Worm (Caenorhabditis elegans) whole organism, L2 larva: ENCODE measurements around the gene R07A4.4.

ENCODE experiments used
- C34F6.9 ChIP-seq: fragments of 150-350 bp; optimal IDR thresholded peaks from 2 replicates; lab custom pipeline; 2014; ENCODE audit warnings: missing biosample characterization, missing genetic modification characterization
- F13H6.1 ChIP-seq: sonication (generic microtip); optimal IDR thresholded peaks from 2 replicates; lab custom pipeline; 2016; ENCODE audit warnings: missing genetic modification characterization, missing compliant biosample characterization
- Y55F3AM.14 ChIP-seq: fragments of 200-800 bp; sonication (Bioruptor generic); optimal IDR thresholded peaks from 2 replicates; lab custom pipeline; 2018; ENCODE audit warnings: mild to moderate bottlenecking, missing genetic modification characterization, missing compliant biosample characterization
- ZK546.5 ChIP-seq: sonication (generic microtip); optimal IDR thresholded peaks from 2 replicates; lab custom pipeline; 2017; ENCODE audit warnings: missing biosample characterization, missing genetic modification characterization
- alr-1 ChIP-seq: fragments of 150-350 bp; optimal IDR thresholded peaks from 2 replicates; lab custom pipeline; 2014; ENCODE audit warnings: missing biosample characterization, missing genetic modification characterization
- aly-2 ChIP-seq: fragments of 150-350 bp; optimal IDR thresholded peaks from 2 replicates; lab custom pipeline; 2014; ENCODE audit warnings: missing biosample characterization, missing genetic modification characterization
- blmp-1 ChIP-seq: sonication (generic microtip); optimal IDR thresholded peaks from 2 replicates; lab custom pipeline; 2017; ENCODE audit warnings: missing genetic modification characterization, mild to moderate bottlenecking, missing compliant biosample characterization, antibody characterized with exemption, moderate library complexity; ENCODE audit not compliant: insufficient read depth
- ceh-16 ChIP-seq: fragments of 150-350 bp; optimal IDR thresholded peaks from 2 replicates; lab custom pipeline; 2014; ENCODE audit warnings: missing biosample characterization, missing genetic modification characterization
- dmd-4 ChIP-seq: sonication (generic microtip); optimal IDR thresholded peaks from 2 replicates; lab custom pipeline; 2017; ENCODE audit warnings: missing biosample characterization, missing genetic modification characterization
- egl-27 ChIP-seq: sonication (generic microtip); optimal IDR thresholded peaks from 3 replicates; lab custom pipeline; 2017; ENCODE audit warnings: missing biosample characterization, missing genetic modification reagents, missing genetic modification characterization
- elt-1 ChIP-seq: fragments of 150-350 bp; optimal IDR thresholded peaks from 2 replicates; lab custom pipeline; 2014; ENCODE audit warnings: missing biosample characterization, missing genetic modification characterization
- elt-3 ChIP-seq: sonication (generic microtip); optimal IDR thresholded peaks from 2 replicates; lab custom pipeline; 2017; ENCODE audit warnings: missing biosample characterization, missing genetic modification characterization
- fos-1 ChIP-seq: fragments of 150-350 bp; optimal IDR thresholded peaks from 2 replicates; lab custom pipeline; 2014; ENCODE audit warnings: missing biosample characterization, missing genetic modification characterization
- gmeb-1 ChIP-seq: fragments of 150-350 bp; optimal IDR thresholded peaks from 2 replicates; lab custom pipeline; 2014; ENCODE audit warnings: missing biosample characterization, missing genetic modification characterization
- lin-11 ChIP-seq: fragments of 150-350 bp; sonication (generic microtip); optimal IDR thresholded peaks from 2 replicates; lab custom pipeline; 2014; ENCODE audit warnings: missing biosample characterization, missing genetic modification characterization, inconsistent platforms, mixed read lengths
- lin-13 ChIP-seq: fragments of 150-350 bp; optimal IDR thresholded peaks from 2 replicates; lab custom pipeline; 2014; ENCODE audit warnings: missing biosample characterization, missing genetic modification reagents, missing genetic modification characterization
- lin-39 ChIP-seq: fragments of 150-350 bp; optimal IDR thresholded peaks from 2 replicates; lab custom pipeline; 2014; ENCODE audit warnings: missing biosample characterization, missing genetic modification reagents, missing genetic modification characterization
- mab-5 ChIP-seq: fragments of 150-350 bp; optimal IDR thresholded peaks from 2 replicates; lab custom pipeline; 2014; ENCODE audit warnings: missing biosample characterization, missing genetic modification characterization
- mbf-1 ChIP-seq: sonication (generic microtip); optimal IDR thresholded peaks from 2 replicates; lab custom pipeline; 2017; ENCODE audit warnings: missing biosample characterization, missing genetic modification characterization
- mdl-1 ChIP-seq, 2 experiments: fragments of 150-350 bp in 1 of 2; sonication (generic microtip) in 1 of 2; optimal IDR thresholded peaks; 2 replicates each; lab custom pipeline; 2017; ENCODE audit warnings: missing biosample characterization in 2 of 2, missing genetic modification characterization in 2 of 2
- nhr-11 ChIP-seq: fragments of 150-350 bp; optimal IDR thresholded peaks from 2 replicates; lab custom pipeline; 2014; ENCODE audit warnings: missing biosample characterization, missing genetic modification characterization
- nhr-129 ChIP-seq: fragments of 150-350 bp; optimal IDR thresholded peaks from 2 replicates; lab custom pipeline; 2014; ENCODE audit warnings: missing biosample characterization, missing genetic modification characterization
- nhr-21 ChIP-seq: fragments of 150-350 bp; optimal IDR thresholded peaks from 2 replicates; lab custom pipeline; 2014; ENCODE audit warnings: missing biosample characterization, missing genetic modification characterization
- nhr-25 ChIP-seq: fragments of 150-350 bp; sonication (generic microtip); optimal IDR thresholded peaks from 3 replicates; lab custom pipeline; 2014; ENCODE audit warnings: missing biosample characterization, missing genetic modification characterization
- nhr-6 ChIP-seq: fragments of 150-350 bp; optimal IDR thresholded peaks from 2 replicates; lab custom pipeline; 2014; ENCODE audit warnings: missing biosample characterization, missing genetic modification characterization
- nhr-77 ChIP-seq: fragments of 150-350 bp; optimal IDR thresholded peaks from 2 replicates; lab custom pipeline; 2014; ENCODE audit warnings: missing biosample characterization, missing genetic modification characterization
- sem-4 ChIP-seq: fragments of 150-350 bp; optimal IDR thresholded peaks from 2 replicates; lab custom pipeline; 2014; ENCODE audit warnings: missing biosample characterization, missing genetic modification reagents, missing genetic modification characterization
- skn-1 ChIP-seq: sonication (generic microtip); optimal IDR thresholded peaks from 2 replicates; lab custom pipeline; 2017; ENCODE audit warnings: missing biosample characterization, missing genetic modification characterization
- sma-3 ChIP-seq: sonication (generic microtip); optimal IDR thresholded peaks from 2 replicates; lab custom pipeline; 2016; ENCODE audit warnings: missing genetic modification reagents, missing genetic modification characterization, missing compliant biosample characterization
- sma-9 ChIP-seq, 2 experiments: fragments of 150-350 bp in 1 of 2; sonication (generic microtip) in 1 of 2; optimal IDR thresholded peaks; 2 replicates each; lab custom pipeline; 2014 to 2016; ENCODE audit warnings: missing genetic modification characterization in 2 of 2, mild to moderate bottlenecking in 1 of 2, missing biosample characterization in 1 of 2, missing compliant biosample characterization in 1 of 2, missing genetic modification reagents in 1 of 2, moderate library complexity in 1 of 2
- snpc-4 ChIP-seq: fragments of 150-350 bp; optimal IDR thresholded peaks from 2 replicates; lab custom pipeline; 2014; ENCODE audit warnings: missing biosample characterization, missing genetic modification characterization
- unc-39 ChIP-seq: fragments of 150-350 bp; optimal IDR thresholded peaks from 2 replicates; lab custom pipeline; 2014; ENCODE audit warnings: missing biosample characterization, missing genetic modification characterization
- unc-55 ChIP-seq: fragments of 150-350 bp; sonication (generic microtip); optimal IDR thresholded peaks from 3 replicates; lab custom pipeline; 2014; ENCODE audit warnings: missing biosample characterization, missing genetic modification reagents, missing genetic modification characterization
- unc-62 ChIP-seq: fragments of 150-350 bp; optimal IDR thresholded peaks from 2 replicates; lab custom pipeline; 2014; ENCODE audit warnings: missing biosample characterization, missing genetic modification reagents, missing genetic modification characterization
- ztf-1 ChIP-seq: fragments of 200-800 bp; sonication (Bioruptor generic); conservative IDR thresholded peaks from 2 replicates; pipeline ENCODE4 v1.3.6; 2022; ENCODE audit warnings: missing genetic modification characterization, missing compliant biosample characterization
- ztf-11 ChIP-seq: sonication (generic microtip); optimal IDR thresholded peaks from 2 replicates; lab custom pipeline; 2017; ENCODE audit warnings: missing biosample characterization, missing genetic modification characterization

The R07A4.4 gene

DNA sequence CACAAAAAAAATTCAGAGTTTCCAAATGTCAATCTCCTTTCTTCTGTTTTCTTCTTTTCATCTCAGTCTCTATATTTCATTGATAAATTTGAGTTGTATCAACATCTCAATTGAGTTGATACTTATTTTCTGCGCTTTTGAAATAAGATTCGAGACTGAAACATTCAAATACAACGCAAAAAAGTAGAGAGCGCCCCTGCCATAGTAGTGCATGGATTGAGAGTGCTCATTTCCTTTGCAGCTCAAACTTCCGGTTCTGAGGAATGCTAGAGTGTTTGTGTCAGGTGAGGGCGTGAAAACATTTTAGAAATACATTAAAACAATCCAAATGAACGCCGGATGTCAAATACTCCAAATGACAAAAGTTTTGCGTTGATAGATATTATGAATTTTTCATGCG, 5.9 kb upstream of the R07A4.4 start:
- no peak for TF ChIP-seq sma-9 (GFP tag; optimal IDR thresholded peaks at IDR 0.05; lab: Kevin White, UChicago)
- no peak for TF ChIP-seq sma-9 (tag; optimal IDR thresholded peaks at IDR 0.05; lab: Kevin White, UChicago)
- no peak for TF ChIP-seq unc-62 (GFP tag; lab: Kevin White, UChicago)

DNA sequence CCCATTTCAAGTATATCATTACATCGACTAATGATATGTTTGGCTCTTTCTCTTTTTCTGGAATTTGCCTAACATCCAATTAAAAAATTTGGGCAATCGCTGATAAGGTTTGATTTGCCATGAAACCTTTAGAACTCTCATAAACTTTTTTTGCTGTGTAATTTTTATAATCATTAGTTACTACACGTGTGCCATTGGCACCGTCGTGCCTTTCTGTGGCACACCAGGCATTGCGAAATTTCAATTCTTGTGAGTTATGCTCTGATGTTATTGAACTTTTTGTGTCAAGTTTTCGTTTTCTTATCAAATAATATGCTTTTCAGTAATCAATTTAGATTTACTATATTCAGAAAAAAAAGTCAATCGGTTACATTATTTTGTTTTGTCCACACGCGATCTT, 3.5 kb upstream of the R07A4.4 start:
- TF ChIP-seq skn-1 (tag; lab: Kevin White, UChicago) (no peak), ztf-11 (no peak), ZK546.5 (tag; lab: Kevin White, UChicago) (no peak), dmd-4 (tag; lab: Kevin White, UChicago) (no peak), fos-1 (peak; percentile 43), sma-9 (GFP tag; optimal IDR thresholded peaks at IDR 0.05; lab: Kevin White, UChicago) (peak; percentile 68), sma-9 (tag; optimal IDR thresholded peaks at IDR 0.05; lab: Kevin White, UChicago) (no peak), Y55F3AM.14 (GFP tag; lab: Kevin White, UChicago) (no peak), nhr-25 (tag; lab: Kevin White, UChicago) (no peak), lin-39 (tag; lab: Kevin White, UChicago) (no peak)

DNA sequence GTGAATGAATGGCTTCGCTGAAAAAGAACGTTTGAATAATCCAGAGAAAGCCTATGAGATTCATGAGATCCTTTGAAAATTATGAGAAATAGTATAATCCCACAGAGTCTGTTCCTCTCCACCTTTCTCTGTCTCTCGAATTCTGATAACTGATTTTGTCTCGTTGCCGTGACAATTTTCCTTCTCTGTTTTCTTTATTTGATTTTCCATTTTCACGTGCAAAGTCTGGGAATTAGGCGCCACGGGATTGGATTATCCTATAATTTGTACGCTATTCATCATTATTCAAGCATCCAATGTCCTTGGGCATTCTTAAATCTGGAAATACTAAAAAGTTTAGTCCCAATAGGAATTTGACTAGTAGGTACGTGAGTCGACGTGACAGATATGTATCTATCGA, 945 bp upstream of the R07A4.4 start:
- TF ChIP-seq elt-3 (no peak), fos-1 (no peak), mab-5 (tag; lab: Kevin White, UChicago) (no peak), elt-1 (no peak), alr-1 (no peak), egl-27 (no peak), F13H6.1 (no peak), Y55F3AM.14 (GFP tag; lab: Kevin White, UChicago) (no peak), blmp-1 (tag; lab: Kevin White, UChicago) (no peak), C34F6.9 (tag; lab: Kevin White, UChicago) (no peak), nhr-6 (no peak), snpc-4 (tag; lab: Kevin White, UChicago) (no peak), sma-9 (GFP tag; optimal IDR thresholded peaks at IDR 0.05; lab: Kevin White, UChicago) (no peak), sma-9 (tag; optimal IDR thresholded peaks at IDR 0.05; lab: Kevin White, UChicago) (no peak), nhr-11 (no peak), ztf-11 (no peak), nhr-25 (tag; lab: Kevin White, UChicago) (no peak), mdl-1 (tag; optimal IDR thresholded peaks at IDR 0.05; lab: Kevin White, UChicago) (no peak)

DNA sequence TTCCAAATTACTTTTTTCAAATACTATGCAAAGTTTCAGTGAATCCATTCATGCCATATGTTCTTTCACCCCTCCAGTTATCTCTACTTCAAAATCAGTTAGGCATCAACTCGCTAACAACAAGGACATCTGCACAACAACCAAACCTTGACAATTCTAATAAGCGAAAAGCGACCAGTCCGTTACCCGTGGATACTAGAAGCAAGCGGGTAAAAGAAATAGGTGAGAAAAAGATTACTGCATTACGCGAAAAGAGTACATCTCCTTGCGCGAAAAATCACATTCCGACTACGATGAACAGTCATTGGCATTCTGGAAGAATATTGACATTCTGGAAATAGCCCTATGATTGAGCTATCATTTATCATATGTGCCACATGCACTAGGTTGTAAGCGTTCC, 1.3 kb downstream of the R07A4.4 start:
- no peak for TF ChIP-seq aly-2 (tag; lab: Kevin White, UChicago)
- no peak for TF ChIP-seq C34F6.9 (tag; lab: Kevin White, UChicago)
- peak; percentile 66 for TF ChIP-seq lin-11 (tag; lab: Kevin White, UChicago)
- no peak for TF ChIP-seq blmp-1 (tag; lab: Kevin White, UChicago)
- no peak for TF ChIP-seq gmeb-1 (tag; lab: Kevin White, UChicago)
- no peak for TF ChIP-seq egl-27
- no peak for TF ChIP-seq ceh-16 (tag; lab: Kevin White, UChicago)
- TF ChIP-seq unc-39 (tag; lab: Kevin White, UChicago): no peak
- TF ChIP-seq F13H6.1: no peak
- TF ChIP-seq elt-3: no peak
- TF ChIP-seq sma-3 (GFP tag; lab: Kevin White, UChicago): peak; percentile 21
- no peak for TF ChIP-seq lin-13 (GFP tag; lab: Kevin White, UChicago)
- no peak for TF ChIP-seq unc-55
- TF ChIP-seq nhr-21 (tag; lab: Kevin White, UChicago): peak; percentile 55
- no peak for TF ChIP-seq nhr-11
- TF ChIP-seq lin-39 (tag; lab: Kevin White, UChicago): no peak
- peak; percentile 73 for TF ChIP-seq nhr-129 (tag; lab: Kevin White, UChicago)
- TF ChIP-seq ztf-1 (GFP tag; lab: Robert Waterston, UW): no peak
- no peak for TF ChIP-seq nhr-77
- no peak for TF ChIP-seq Y55F3AM.14 (GFP tag; lab: Kevin White, UChicago)
- no peak for TF ChIP-seq mbf-1 (tag; lab: Kevin White, UChicago)

DNA sequence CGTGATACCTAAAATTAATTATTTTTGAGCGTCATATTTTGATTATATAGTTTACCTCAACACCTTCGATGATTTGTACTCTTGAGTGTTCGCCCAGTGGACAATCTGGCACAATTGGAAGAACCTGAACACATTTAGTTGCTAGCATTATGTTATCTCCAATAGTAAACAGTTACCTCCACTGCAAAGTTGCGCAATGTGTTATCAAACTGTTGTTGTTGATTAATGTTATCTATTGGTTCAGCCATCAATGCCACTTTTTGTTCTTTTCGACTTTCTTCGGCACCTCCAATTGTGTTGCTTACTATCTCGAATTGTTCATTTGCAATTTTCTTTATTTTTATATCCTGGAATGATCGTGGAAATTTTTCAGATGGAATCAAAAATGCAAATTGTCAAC, 3.0 kb downstream of the R07A4.4 start:
- TF ChIP-seq sem-4 (tag; lab: Kevin White, UChicago): no peak
